Worm (Caenorhabditis elegans): ENCODE data around the gene C10G8.4.

DNA sequence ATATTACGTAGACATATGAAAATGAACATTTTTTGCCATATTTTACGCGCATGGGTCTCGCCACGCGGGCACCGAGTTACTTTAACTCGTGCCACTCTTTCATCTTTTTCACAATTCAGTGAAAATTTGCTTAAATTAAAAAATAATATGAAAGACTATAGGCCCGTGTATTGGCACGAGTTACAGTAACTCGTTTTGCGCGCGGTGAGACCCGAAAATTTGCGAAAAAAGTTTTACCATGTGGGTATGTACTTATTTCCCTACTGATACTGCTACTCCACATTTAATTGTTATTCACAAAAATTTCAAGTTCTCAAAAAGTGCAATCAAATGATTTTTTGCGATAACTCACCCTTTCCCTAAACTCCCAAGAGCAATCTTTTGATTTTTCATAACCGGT lies 14.0 kb upstream of the C10G8.4 start:
- no peak for TF ChIP-seq nhr-28 (tag; optimal IDR thresholded peaks at IDR 0.05)
- no peak for TF ChIP-seq elt-2 (tag; optimal IDR thresholded peaks at IDR 0.05)
- no peak for TF ChIP-seq nhr-76 (tag; optimal IDR thresholded peaks at IDR 0.05)
- TF ChIP-seq lin-15B (tag; optimal IDR thresholded peaks at IDR 0.05): no peak
- TF ChIP-seq ceh-82 (tag; optimal IDR thresholded peaks at IDR 0.05): no peak
- TF ChIP-seq nfya-1 (tag; optimal IDR thresholded peaks at IDR 0.05; ENCODE audit: insufficient read depth): no peak
- TF ChIP-seq elt-1 (tag; optimal IDR thresholded peaks at IDR 0.05): no peak
- TF ChIP-seq mdl-1 (tag; optimal IDR thresholded peaks at IDR 0.05): no peak
- TF ChIP-seq elt-3 (tag; optimal IDR thresholded peaks at IDR 0.05): no peak
- no peak for TF ChIP-seq nhr-237 (tag; optimal IDR thresholded peaks at IDR 0.05)
- no peak for TF ChIP-seq aly-2 (tag; optimal IDR thresholded peaks at IDR 0.05)
- TF ChIP-seq tbx-2 (tag; optimal IDR thresholded peaks at IDR 0.05): no peak
